Fruit fly (Drosophila melanogaster): Measurements from ENCODE around the gene CG8300.

DNA sequence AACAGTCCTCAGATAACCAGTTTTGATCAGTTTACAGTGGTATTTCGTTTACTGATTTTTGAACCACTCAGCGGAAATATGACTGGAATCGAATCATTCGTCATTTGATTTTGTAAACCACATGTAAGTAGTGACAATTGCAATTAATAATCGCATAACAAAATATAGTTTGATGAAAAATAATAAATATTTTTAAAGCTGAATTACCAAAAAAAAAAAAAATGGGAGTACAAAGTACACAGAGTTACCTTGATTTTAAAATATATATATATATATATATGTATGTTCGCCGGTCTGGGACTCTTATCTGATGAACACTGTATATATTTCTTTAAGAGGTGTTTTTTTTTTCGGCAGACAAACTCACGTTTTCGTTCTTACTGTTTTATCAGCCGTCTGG, 37.4 kb upstream of the CG8300 start:
- no peak for TF ChIP-seq CTCF (optimal IDR thresholded peaks at IDR 0.05)
- TF ChIP-seq CG8478 (optimal IDR thresholded peaks at IDR 0.05) = no peak
